Worm (Caenorhabditis elegans): Measurements from ENCODE around the gene C06E1.9.

- no peak for TF ChIP-seq ztf-16 (tag; optimal IDR thresholded peaks at IDR 0.05)
- no peak for TF ChIP-seq unc-3 (GFP tag; conservative IDR thresholded peaks at IDR 0.05)
- no peak for TF ChIP-seq unc-3 (tag; optimal IDR thresholded peaks at IDR 0.05)
- TF ChIP-seq tbx-2 (tag; optimal IDR thresholded peaks at IDR 0.05): no peak
- no peak for TF ChIP-seq nhr-232 (tag; optimal IDR thresholded peaks at IDR 0.05)
- TF ChIP-seq pha-4 (tag; optimal IDR thresholded peaks at IDR 0.05): no peak
- no peak for TF ChIP-seq ets-4 (tag; optimal IDR thresholded peaks at IDR 0.05)
Measured at ce11 chrIII:8620259-8620658, 10.7 kb upstream of the C06E1.9 start.

All from whole organism, late embryonic.